Worm (Caenorhabditis elegans): ENCODE results near the gene cnt-2.

The cnt-2 gene

ce11 chrIII:10718078-10718477 lies 63.3 kb downstream of the cnt-2 start:
- no peak for TF ChIP-seq med-1 (GFP tag; optimal IDR thresholded peaks at IDR 0.05; ENCODE audit: insufficient read depth)
- TF ChIP-seq cog-1 (tag; optimal IDR thresholded peaks at IDR 0.05) = no peak
- TF ChIP-seq klf-2 (GFP tag; conservative IDR thresholded peaks at IDR 0.05) = no peak
- no peak for TF ChIP-seq ztf-29 (GFP tag; IDR thresholded peaks at IDR 0.05)
- TF ChIP-seq tab-1 (GFP tag; IDR thresholded peaks at IDR 0.05) = no peak
- no peak for TF ChIP-seq ref-1 (GFP tag; conservative IDR thresholded peaks at IDR 0.05)
- TF ChIP-seq ztf-23 (GFP tag; IDR thresholded peaks at IDR 0.05) = no peak
- TF ChIP-seq flt-1 (GFP tag; IDR thresholded peaks at IDR 0.05) = no peak
- no peak for TF ChIP-seq T22C8.4 (GFP tag; IDR thresholded peaks at IDR 0.05)

DNA sequence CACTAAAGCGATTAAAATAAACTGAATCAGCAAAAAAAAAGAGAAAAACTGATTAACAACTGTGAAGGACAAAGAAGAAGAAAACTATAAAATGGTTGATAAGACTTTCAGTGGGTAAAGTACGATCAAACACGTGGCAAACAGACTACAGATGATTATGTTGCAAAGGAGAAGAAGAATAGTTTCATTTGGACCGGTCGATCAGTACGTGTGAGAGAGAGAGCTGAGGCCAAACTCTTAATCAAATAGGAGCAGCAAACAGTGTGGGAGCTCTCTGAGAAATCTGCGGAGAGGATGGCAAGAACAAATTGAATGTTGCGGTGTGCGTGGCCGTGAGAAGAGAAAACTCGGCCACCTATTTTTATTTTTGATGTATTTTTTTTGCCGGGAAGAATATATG lies 64.2 kb downstream of the cnt-2 start:
- no peak for TF ChIP-seq ztf-23 (GFP tag; IDR thresholded peaks at IDR 0.05)
- TF ChIP-seq klf-2 (GFP tag; conservative IDR thresholded peaks at IDR 0.05) = no peak
- no peak for TF ChIP-seq flt-1 (GFP tag; IDR thresholded peaks at IDR 0.05)
- no peak for TF ChIP-seq T22C8.4 (GFP tag; IDR thresholded peaks at IDR 0.05)
- no peak for TF ChIP-seq ref-1 (GFP tag; conservative IDR thresholded peaks at IDR 0.05)
- no peak for TF ChIP-seq cog-1 (tag; optimal IDR thresholded peaks at IDR 0.05)
- TF ChIP-seq ztf-29 (GFP tag; IDR thresholded peaks at IDR 0.05) = no peak
- no peak for TF ChIP-seq tab-1 (GFP tag; IDR thresholded peaks at IDR 0.05)
- TF ChIP-seq med-1 (GFP tag; optimal IDR thresholded peaks at IDR 0.05; ENCODE audit: insufficient read depth) = no peak

DNA sequence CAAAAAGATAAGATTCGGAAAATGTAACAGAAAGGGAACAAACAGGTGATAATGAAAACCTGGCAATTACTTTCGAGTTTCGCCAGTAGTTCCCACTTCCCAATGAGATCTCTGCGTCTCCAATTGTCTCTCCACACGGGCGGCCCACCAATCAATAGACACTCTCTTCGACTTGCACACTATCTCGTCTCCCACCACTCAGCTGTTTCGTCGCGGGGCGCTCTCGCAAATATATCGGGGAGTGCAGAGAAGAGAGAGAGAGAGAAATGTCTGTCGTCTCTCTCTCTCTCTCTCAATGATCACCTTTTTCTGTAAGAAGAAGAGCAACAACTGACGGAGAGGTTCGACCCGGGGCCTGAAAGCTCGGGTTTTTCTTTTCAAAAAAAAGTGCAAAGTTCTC lies 65.4 kb downstream of the cnt-2 start:
- peak; percentile 46; the same call in 1 of the 2 replicates for TF ChIP-seq ztf-23 (GFP tag; IDR thresholded peaks at IDR 0.05)
- no peak for TF ChIP-seq tab-1 (GFP tag; IDR thresholded peaks at IDR 0.05)
- peak; percentile 97 for TF ChIP-seq T22C8.4 (GFP tag; IDR thresholded peaks at IDR 0.05)
- peak; percentile 26 for TF ChIP-seq cog-1 (tag; optimal IDR thresholded peaks at IDR 0.05)
- no peak for TF ChIP-seq ref-1 (GFP tag; conservative IDR thresholded peaks at IDR 0.05)
- 0 out of 2 replicates have a peak, but pooled peaks have one; percentile 39 for TF ChIP-seq flt-1 (GFP tag; IDR thresholded peaks at IDR 0.05)

DNA sequence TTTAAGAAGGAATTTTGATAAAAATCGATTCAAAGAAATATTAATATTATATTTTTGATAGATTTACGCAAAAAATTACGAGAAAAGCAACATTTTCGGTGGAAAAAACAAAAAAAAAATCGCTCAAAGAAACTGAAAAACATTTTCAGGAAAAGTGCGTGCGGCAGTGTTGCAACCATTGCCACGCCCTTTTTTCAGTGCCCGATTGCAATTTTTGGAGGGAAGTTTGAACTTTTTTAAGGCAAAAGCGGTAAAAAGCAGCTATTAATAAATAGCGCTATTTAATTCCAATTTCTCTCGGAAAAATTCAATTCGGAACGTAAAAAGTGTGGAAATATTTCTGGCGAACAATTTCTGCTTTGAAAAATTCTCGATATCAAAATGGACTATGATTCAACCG lies 66.2 kb downstream of the cnt-2 start:
- TF ChIP-seq T22C8.4 (GFP tag; IDR thresholded peaks at IDR 0.05) (no peak), flt-1 (GFP tag; IDR thresholded peaks at IDR 0.05) (no peak), tab-1 (GFP tag; IDR thresholded peaks at IDR 0.05) (no peak)

Measured in whole organism, midembryonic.